Fruit fly (Drosophila melanogaster) Kc167 (cell line): ENCODE results near the gene CG14253.

Experiments used
- Sin3A ChIP-seq: fragments of >200 bp; optimal IDR thresholded peaks from 2 replicates; lab custom pipeline; 2018; ENCODE audit warnings: missing external identifiers
- h ChIP-seq: fragments of >200 bp; optimal IDR thresholded peaks from 3 replicates; lab custom pipeline; 2018; ENCODE audit warnings: missing external identifiers
- insv ChIP-seq: fragments of >200 bp; optimal IDR thresholded peaks from 3 replicates; lab custom pipeline; 2018; ENCODE audit warnings: missing external identifiers
- psq ChIP-seq: fragments of >200 bp; optimal IDR thresholded peaks from 2 replicates; lab custom pipeline; 2017; ENCODE audit warnings: missing external identifiers
- ttk ChIP-seq: sonication (Bioruptor generic); optimal IDR thresholded peaks from 2 replicates; lab custom pipeline; 2017; ENCODE audit warnings: missing external identifiers

dm6 chr3R:26952857-26953477 lies 25.4 kb upstream of the CG14253 start:
- TF ChIP-seq psq = no peak
- TF ChIP-seq Sin3A = no peak
- TF ChIP-seq h (lab: Kevin White, UChicago) = no peak
- no peak for TF ChIP-seq insv (lab: Kevin White, UChicago)
- TF ChIP-seq ttk (lab: Kevin White, UChicago) = no peak
